Worm (Caenorhabditis elegans) whole organism, L2 larva: ENCODE data around the gene ddl-1.

ENCODE experiments used
- ceh-82 ChIP-seq: fragments of 150-350 bp; optimal IDR thresholded peaks from 2 replicates; lab custom pipeline; 2014; ENCODE audit warnings: missing biosample characterization, missing genetic modification characterization
- lin-39 ChIP-seq: fragments of 150-350 bp; optimal IDR thresholded peaks from 2 replicates; lab custom pipeline; 2014; ENCODE audit warnings: missing biosample characterization, missing genetic modification reagents, missing genetic modification characterization
- mbf-1 ChIP-seq: sonication (generic microtip); optimal IDR thresholded peaks from 2 replicates; lab custom pipeline; 2017; ENCODE audit warnings: missing biosample characterization, missing genetic modification characterization
- nhr-11 ChIP-seq: fragments of 150-350 bp; optimal IDR thresholded peaks from 2 replicates; lab custom pipeline; 2014; ENCODE audit warnings: missing biosample characterization, missing genetic modification characterization
- skn-1 ChIP-seq: sonication (generic microtip); optimal IDR thresholded peaks from 2 replicates; lab custom pipeline; 2017; ENCODE audit warnings: missing biosample characterization, missing genetic modification characterization
- unc-62 ChIP-seq: fragments of 150-350 bp; optimal IDR thresholded peaks from 2 replicates; lab custom pipeline; 2014; ENCODE audit warnings: missing biosample characterization, missing genetic modification reagents, missing genetic modification characterization

ce11 chrII:5642110-5642509, 6.1 kb downstream of the ddl-1 start:
- TF ChIP-seq ceh-82 (tag; lab: Kevin White, UChicago) (no peak), lin-39 (tag; lab: Kevin White, UChicago) (no peak), nhr-11 (tag; lab: Kevin White, UChicago) (no peak), unc-62 (GFP tag; lab: Kevin White, UChicago) (no peak), skn-1 (tag; lab: Kevin White, UChicago) (no peak), mbf-1 (tag; lab: Kevin White, UChicago) (no peak)
